Fruit fly (Drosophila melanogaster) whole organism, adult: Measurements from ENCODE around the gene Pex19.

Experiments used
- CG12768 ChIP-seq: fragments of 200-800 bp; sonication (Bioruptor generic); optimal IDR thresholded peaks from 2 replicates; lab custom pipeline; 2017; ENCODE audit warnings: missing biosample characterization, missing genetic modification characterization, mild to moderate bottlenecking, moderate library complexity, missing genetic modification reagents
- CG5204 ChIP-seq: fragments of 200-800 bp; sonication (Bioruptor generic); optimal IDR thresholded peaks from 2 replicates; lab custom pipeline; 2016; ENCODE audit warnings: missing biosample characterization, missing genetic modification characterization
- Crg-1 ChIP-seq: fragments of 200-800 bp; sonication (Bioruptor generic); optimal IDR thresholded peaks from 2 replicates; lab custom pipeline; 2016; ENCODE audit warnings: missing biosample characterization, missing genetic modification characterization
- Hr96 ChIP-seq: fragments of 200-800 bp; sonication (Bioruptor generic); optimal IDR thresholded peaks from 2 replicates; lab custom pipeline; 2016; ENCODE audit warnings: missing biosample characterization, missing genetic modification characterization
- bab1 ChIP-seq: fragments of 200-800 bp; sonication (Bioruptor generic); optimal IDR thresholded peaks from 3 replicates; lab custom pipeline; 2019; ENCODE audit warnings: missing biosample characterization, mild to moderate bottlenecking, missing genetic modification characterization, moderate library complexity
- kay ChIP-seq: fragments of 200-800 bp; sonication (Bioruptor generic); peaks from one replicate; lab custom pipeline; 2016; ENCODE audit warnings: missing biosample characterization, missing genetic modification characterization, borderline replicate concordance
- tj ChIP-seq: fragments of 200-800 bp; sonication (Bioruptor generic); optimal IDR thresholded peaks from 3 replicates; lab custom pipeline; 2017; ENCODE audit warnings: missing biosample characterization, mild to moderate bottlenecking, missing genetic modification characterization, moderate library complexity

dm6 chr2L:12112943-12113557 lies 21.4 kb downstream of the Pex19 start:
- TF ChIP-seq kay (GFP tag; lab: Kevin White, UChicago) (no peak), CG12768 (GFP tag; lab: Kevin White, UChicago) (no peak), Hr96 (no peak), tj (GFP tag; lab: Kevin White, UChicago) (no peak), bab1 (GFP tag; lab: Kevin White, UChicago) (no peak), Crg-1 (GFP tag; lab: Kevin White, UChicago) (no peak), CG5204 (GFP tag; lab: Kevin White, UChicago) (no peak)
